Worm (Caenorhabditis elegans): ENCODE measurements around the gene C47D12.2.

The C47D12.2 gene

ce11 chrII:11637189-11637754 lies 38.8 kb upstream of the C47D12.2 start (continued):
- TF ChIP-seq sup-37 (GFP tag; optimal IDR thresholded peaks at IDR 0.05) (no peak), ets-5 (GFP tag; IDR thresholded peaks at IDR 0.05) (no peak), nhr-28 (tag; optimal IDR thresholded peaks at IDR 0.05) (no peak), nhr-85 (tag) (no peak), zag-1 (tag; optimal IDR thresholded peaks at IDR 0.05) (no peak), nhr-20 (tag; optimal IDR thresholded peaks at IDR 0.05) (peak; percentile 8), ceh-88 (GFP tag; IDR thresholded peaks at IDR 0.05) (no peak; the same call in 1 of the 2 replicates), nhr-77 (tag; optimal IDR thresholded peaks at IDR 0.05) (peak; percentile 5), ceh-90 (tag; optimal IDR thresholded peaks at IDR 0.05) (no peak), lin-13 (GFP tag; optimal IDR thresholded peaks at IDR 0.05) (no peak), unc-98 (GFP tag; IDR thresholded peaks at IDR 0.05) (no peak), ceh-63 (GFP tag; optimal IDR thresholded peaks at IDR 0.05) (no peak), vab-15 (tag; optimal IDR thresholded peaks at IDR 0.05) (no peak), elt-3 (tag; optimal IDR thresholded peaks at IDR 0.05) (no peak), dpl-1 (GFP tag; optimal IDR thresholded peaks at IDR 0.05) (no peak), elt-2 (tag; optimal IDR thresholded peaks at IDR 0.05) (peak; percentile 30), ama-1 (optimal IDR thresholded peaks at IDR 0.05) (peak; percentile 79), nhr-76 (tag; optimal IDR thresholded peaks at IDR 0.05) (no peak), isw-1 (GFP tag; IDR thresholded peaks at IDR 0.05) (no peak), jun-1 (tag; optimal IDR thresholded peaks at IDR 0.05) (peak; percentile 17), sptf-1 (tag; optimal IDR thresholded peaks at IDR 0.05) (no peak), sox-4 (tag; optimal IDR thresholded peaks at IDR 0.05) (no peak), C04F5.9 (tag; optimal IDR thresholded peaks at IDR 0.05) (no peak), grh-1 (GFP tag; IDR thresholded peaks at IDR 0.05) (no peak), xbp-1 (tag; optimal IDR thresholded peaks at IDR 0.05) (peak; percentile 9), nhr-237 (tag; optimal IDR thresholded peaks at IDR 0.05) (no peak), egl-13 (tag; optimal IDR thresholded peaks at IDR 0.05) (peak; percentile 40), snu-23 (GFP tag; optimal IDR thresholded peaks at IDR 0.05) (peak; percentile 30), pax-3 (tag; optimal IDR thresholded peaks at IDR 0.05) (no peak), Y116A8C.19 (tag; optimal IDR thresholded peaks at IDR 0.05; ENCODE audit: borderline replicate concordance) (no peak), aly-2 (tag; optimal IDR thresholded peaks at IDR 0.05) (peak; percentile 75), tlp-1 (tag; optimal IDR thresholded peaks at IDR 0.05) (no peak), egl-27 (tag; optimal IDR thresholded peaks at IDR 0.05) (no peak), irx-1 (tag; optimal IDR thresholded peaks at IDR 0.05) (no peak), nhr-12 (tag; optimal IDR thresholded peaks at IDR 0.05) (no peak), mep-1 (tag; optimal IDR thresholded peaks at IDR 0.05) (no peak), zip-4 (GFP tag; optimal IDR thresholded peaks at IDR 0.05) (peak; percentile 24), unc-30 (tag; optimal IDR thresholded peaks at IDR 0.05) (no peak)

- no peak for TF ChIP-seq Y116A8C.19 (tag; optimal IDR thresholded peaks at IDR 0.05; ENCODE audit: borderline replicate concordance)
- no peak for TF ChIP-seq efl-1 (optimal IDR thresholded peaks at IDR 0.05)
- peak in 1 of 2 experiments; percentile 58 for TF ChIP-seq efl-1 (GFP tag; optimal IDR thresholded peaks at IDR 0.05 in 1 of 2)
These were observed 38.3 kb upstream of the C47D12.2 start for ce11 chrII:11637817-11638216.

ce11 chrII:11642025-11642424 lies 34.1 kb upstream of the C47D12.2 start:
- TF ChIP-seq nhr-47 (tag; optimal IDR thresholded peaks at IDR 0.05) (peak; percentile 56), swsn-7 (tag; optimal IDR thresholded peaks at IDR 0.05) (no peak), vab-15 (tag; optimal IDR thresholded peaks at IDR 0.05) (no peak), ama-1 (optimal IDR thresholded peaks at IDR 0.05) (no peak), nhr-84 (tag; optimal IDR thresholded peaks at IDR 0.05) (no peak), grh-1 (GFP tag; IDR thresholded peaks at IDR 0.05) (peak; percentile 59), ceh-88 (GFP tag; IDR thresholded peaks at IDR 0.05) (no peak), lsy-2 (tag; optimal IDR thresholded peaks at IDR 0.05) (peak; percentile 39 to 85), unc-86 (tag; optimal IDR thresholded peaks at IDR 0.05) (no peak), xbp-1 (tag; optimal IDR thresholded peaks at IDR 0.05) (no peak), nhr-77 (tag; optimal IDR thresholded peaks at IDR 0.05) (no peak), ceh-8 (GFP tag; optimal IDR thresholded peaks at IDR 0.05) (no peak), snpc-4 (tag; optimal IDR thresholded peaks at IDR 0.05) (no peak), nhr-28 (tag; optimal IDR thresholded peaks at IDR 0.05) (no peak), efl-1 (optimal IDR thresholded peaks at IDR 0.05) (no peak), efl-1 (GFP tag; optimal IDR thresholded peaks at IDR 0.05 in 1 of 2) (peak in 1 of 2 experiments; percentile 92), elt-2 (tag; optimal IDR thresholded peaks at IDR 0.05) (no peak), dsc-1 (tag; optimal IDR thresholded peaks at IDR 0.05) (no peak), unc-130 (tag; optimal IDR thresholded peaks at IDR 0.05) (peak; percentile 57), sup-37 (GFP tag; optimal IDR thresholded peaks at IDR 0.05) (no peak), aha-1 (tag; optimal IDR thresholded peaks at IDR 0.05) (no peak), C16A3.4 (tag; optimal IDR thresholded peaks at IDR 0.05) (no peak), jun-1 (tag; optimal IDR thresholded peaks at IDR 0.05) (no peak), blmp-1 (tag; optimal IDR thresholded peaks at IDR 0.05) (peak; percentile 84)
